Fruit fly (Drosophila melanogaster) whole organism, adult: Measurements from ENCODE around the gene CG9095.

Experiments
- CG11617 ChIP-seq: fragments of 200-800 bp; sonication (Bioruptor generic); optimal IDR thresholded peaks from 2 replicates; lab custom pipeline; 2017; ENCODE audit warnings: mild to moderate bottlenecking, missing biosample characterization, missing genetic modification reagents, missing genetic modification characterization
- CG12768 ChIP-seq: fragments of 200-800 bp; sonication (Bioruptor generic); optimal IDR thresholded peaks from 2 replicates; lab custom pipeline; 2017; ENCODE audit warnings: missing biosample characterization, missing genetic modification characterization, mild to moderate bottlenecking, moderate library complexity, missing genetic modification reagents
- CG14711 ChIP-seq: fragments of 200-800 bp; sonication (Bioruptor generic); optimal IDR thresholded peaks from 2 replicates; lab custom pipeline; 2018; ENCODE audit warnings: missing biosample characterization, mild to moderate bottlenecking, missing genetic modification characterization, moderate library complexity
- CG1620 ChIP-seq: fragments of 200-800 bp; sonication (Bioruptor generic); optimal IDR thresholded peaks from 2 replicates; lab custom pipeline; 2016; ENCODE audit warnings: missing biosample characterization, missing genetic modification characterization
- CG33017 ChIP-seq: fragments of 200-800 bp; sonication (Bioruptor generic); optimal IDR thresholded peaks from 2 replicates; lab custom pipeline; 2018; ENCODE audit warnings: missing biosample characterization, mild to moderate bottlenecking, missing genetic modification characterization, moderate library complexity
- CG5204 ChIP-seq: fragments of 200-800 bp; sonication (Bioruptor generic); optimal IDR thresholded peaks from 2 replicates; lab custom pipeline; 2016; ENCODE audit warnings: missing biosample characterization, missing genetic modification characterization
- CG7045 ChIP-seq: fragments of 200-800 bp; sonication (Bioruptor generic); optimal IDR thresholded peaks from 2 replicates; lab custom pipeline; 2017; ENCODE audit warnings: missing biosample characterization, mild to moderate bottlenecking, missing genetic modification characterization
- CG7101 ChIP-seq: fragments of 200-800 bp; sonication (Bioruptor generic); optimal IDR thresholded peaks from 2 replicates; lab custom pipeline; 2018; ENCODE audit warnings: missing biosample characterization, mild to moderate bottlenecking, missing genetic modification characterization, moderate library complexity
- Clk ChIP-seq: fragments of 200-800 bp; sonication (Bioruptor generic); optimal IDR thresholded peaks from 2 replicates; lab custom pipeline; 2017; ENCODE audit warnings: missing biosample characterization, missing genetic modification characterization
- Crg-1 ChIP-seq: fragments of 200-800 bp; sonication (Bioruptor generic); optimal IDR thresholded peaks from 2 replicates; lab custom pipeline; 2016; ENCODE audit warnings: missing biosample characterization, missing genetic modification characterization
- Hr96 ChIP-seq: fragments of 200-800 bp; sonication (Bioruptor generic); optimal IDR thresholded peaks from 2 replicates; lab custom pipeline; 2016; ENCODE audit warnings: missing biosample characterization, missing genetic modification characterization
- Mnt ChIP-seq: fragments of 200-800 bp; sonication (Bioruptor generic); optimal IDR thresholded peaks from 2 replicates; lab custom pipeline; 2016; ENCODE audit warnings: missing biosample characterization, mild to moderate bottlenecking, missing genetic modification characterization
- bab1 ChIP-seq: fragments of 200-800 bp; sonication (Bioruptor generic); optimal IDR thresholded peaks from 3 replicates; lab custom pipeline; 2019; ENCODE audit warnings: missing biosample characterization, mild to moderate bottlenecking, missing genetic modification characterization, moderate library complexity
- cic ChIP-seq: fragments of 200-800 bp; sonication (Bioruptor generic); optimal IDR thresholded peaks from 2 replicates; lab custom pipeline; 2017; ENCODE audit warnings: missing biosample characterization, mild to moderate bottlenecking, missing genetic modification characterization, moderate library complexity
- cnc ChIP-seq, 2 experiments: fragments of >200 bp; optimal IDR thresholded peaks; 2 replicates each; lab custom pipeline; 2017
- kay ChIP-seq: fragments of 200-800 bp; sonication (Bioruptor generic); peaks from one replicate; lab custom pipeline; 2016; ENCODE audit warnings: missing biosample characterization, missing genetic modification characterization, borderline replicate concordance
- ovo ChIP-seq: fragments of 200-800 bp; sonication (Bioruptor generic); optimal IDR thresholded peaks from 2 replicates; lab custom pipeline; 2016; ENCODE audit warnings: missing biosample characterization, missing genetic modification characterization
- pad ChIP-seq: fragments of 200-800 bp; sonication (Bioruptor generic); optimal IDR thresholded peaks from 3 replicates; lab custom pipeline; 2017; ENCODE audit warnings: missing biosample characterization, missing genetic modification characterization, mild to moderate bottlenecking, moderate library complexity, missing genetic modification reagents
- tj ChIP-seq: fragments of 200-800 bp; sonication (Bioruptor generic); optimal IDR thresholded peaks from 3 replicates; lab custom pipeline; 2017; ENCODE audit warnings: missing biosample characterization, mild to moderate bottlenecking, missing genetic modification characterization, moderate library complexity
- toe ChIP-seq: fragments of 200-800 bp; sonication (Bioruptor generic); optimal IDR thresholded peaks from 2 replicates; lab custom pipeline; 2016; ENCODE audit warnings: missing biosample characterization, missing genetic modification characterization

Gene CG9095

DNA sequence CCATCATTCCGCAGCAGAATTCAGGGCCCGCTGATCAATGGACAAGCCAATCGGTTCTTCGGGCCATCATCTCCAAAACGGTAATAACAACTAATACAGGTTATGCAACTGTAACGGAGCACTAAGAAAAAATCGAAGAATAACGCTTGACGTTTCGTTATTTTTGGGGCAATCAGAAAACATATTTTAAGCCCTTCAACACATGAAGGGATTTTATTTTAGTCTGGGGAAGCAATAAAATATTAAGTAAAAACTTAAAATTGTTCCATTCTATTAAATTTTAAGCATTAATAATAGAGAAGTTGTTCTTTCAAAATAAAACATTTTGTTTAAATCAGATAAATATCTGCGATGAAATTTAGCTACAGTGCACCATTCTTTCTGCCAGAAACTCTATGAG lies 370 bp upstream of the CG9095 start:
- TF ChIP-seq pad (no peak), toe (no peak), CG1620 (GFP tag; lab: Kevin White, UChicago) (no peak), CG12768 (GFP tag; lab: Kevin White, UChicago) (no peak)

dm6 chrX:15162068-15162467 lies 957 bp downstream of the CG9095 start:
- no peak for TF ChIP-seq CG7045 (GFP tag; lab: Kevin White, UChicago)

- no peak for TF ChIP-seq Hr96 (GFP tag; lab: Kevin White, UChicago)
- no peak for TF ChIP-seq bab1 (GFP tag; lab: Kevin White, UChicago)
- TF ChIP-seq CG33017: no peak
- no peak for TF ChIP-seq CG1620 (GFP tag; lab: Kevin White, UChicago)
- no peak for TF ChIP-seq cic
- TF ChIP-seq cnc (optimal IDR thresholded peaks at IDR 0.05; lab: Kevin White, UChicago): no peak
- TF ChIP-seq CG7101: no peak
- TF ChIP-seq CG12768 (GFP tag; lab: Kevin White, UChicago): no peak
- TF ChIP-seq Clk: no peak
- no peak for TF ChIP-seq kay (GFP tag; lab: Kevin White, UChicago)
- TF ChIP-seq ovo (GFP tag; lab: Kevin White, UChicago): no peak
- TF ChIP-seq toe: no peak
- no peak for TF ChIP-seq tj
- no peak for TF ChIP-seq CG11617 (GFP tag; lab: Kevin White, UChicago)
- TF ChIP-seq CG14711: no peak
- TF ChIP-seq Crg-1: no peak
These were observed 5.8 kb downstream of the CG9095 start for dm6 chrX:15157230-15157629.

DNA sequence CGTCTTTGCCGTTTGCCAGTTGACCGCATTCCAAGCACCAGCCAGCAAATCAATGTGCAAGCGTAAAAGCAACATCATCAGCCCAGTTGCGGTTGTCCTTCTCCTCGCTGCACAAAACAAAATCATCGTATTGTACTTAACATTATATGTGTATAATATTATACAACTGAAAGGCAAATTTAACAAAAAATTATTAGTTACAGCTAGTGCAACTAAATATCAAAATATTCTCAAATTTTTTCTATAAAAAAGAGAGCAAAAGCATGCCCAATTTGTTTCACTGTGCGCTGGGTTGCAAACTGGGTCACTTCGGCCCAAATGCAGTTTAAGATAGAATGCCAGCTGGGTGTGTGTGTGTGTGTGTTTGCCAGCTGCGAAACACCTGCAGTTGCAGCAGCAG lies 6.7 kb downstream of the CG9095 start:
- TF ChIP-seq CG14711 (no peak), tj (no peak), Clk (no peak), toe (no peak), cnc (optimal IDR thresholded peaks at IDR 0.05; lab: Kevin White, UChicago) (no peak), CG33017 (no peak), cic (no peak), pad (no peak), ovo (GFP tag; lab: Kevin White, UChicago) (no peak), Crg-1 (no peak), CG11617 (GFP tag; lab: Kevin White, UChicago) (no peak), CG7045 (GFP tag; lab: Kevin White, UChicago) (no peak), bab1 (GFP tag; lab: Kevin White, UChicago) (no peak), CG12768 (GFP tag; lab: Kevin White, UChicago) (no peak), kay (GFP tag; lab: Kevin White, UChicago) (no peak), Hr96 (GFP tag; lab: Kevin White, UChicago) (no peak), Mnt (GFP tag; lab: Kevin White, UChicago) (no peak), CG7101 (no peak)

dm6 chrX:15152058-15152457 lies 11.0 kb downstream of the CG9095 start:
- TF ChIP-seq toe (no peak), CG5204 (GFP tag; lab: Kevin White, UChicago) (no peak), CG14711 (no peak), CG12768 (GFP tag; lab: Kevin White, UChicago) (no peak), ovo (GFP tag; lab: Kevin White, UChicago) (no peak), Mnt (GFP tag; lab: Kevin White, UChicago) (no peak), CG1620 (GFP tag; lab: Kevin White, UChicago) (no peak), cnc (optimal IDR thresholded peaks at IDR 0.05; lab: Kevin White, UChicago) (no peak), pad (no peak), cic (no peak), CG11617 (GFP tag; lab: Kevin White, UChicago) (no peak), Hr96 (GFP tag; lab: Kevin White, UChicago) (no peak), tj (no peak), bab1 (GFP tag; lab: Kevin White, UChicago) (no peak), CG33017 (no peak), Crg-1 (no peak)

- TF ChIP-seq cic (no peak), CG33017 (no peak), CG14711 (no peak), CG1620 (GFP tag; lab: Kevin White, UChicago) (no peak), CG7045 (GFP tag; lab: Kevin White, UChicago) (no peak), toe (no peak), CG7101 (no peak), Crg-1 (no peak), Hr96 (GFP tag; lab: Kevin White, UChicago) (no peak), cnc (optimal IDR thresholded peaks at IDR 0.05; lab: Kevin White, UChicago) (no peak), Clk (no peak)
These were observed 12.8 kb downstream of the CG9095 start for dm6 chrX:15150261-15150660.

dm6 chrX:15147069-15147468 lies 16.0 kb downstream of the CG9095 start:
- no peak for TF ChIP-seq CG14711
- TF ChIP-seq ovo (GFP tag; lab: Kevin White, UChicago): no peak
- no peak for TF ChIP-seq Crg-1
- no peak for TF ChIP-seq CG7101
- TF ChIP-seq tj: no peak
- no peak for TF ChIP-seq CG7045 (GFP tag; lab: Kevin White, UChicago)
- no peak for TF ChIP-seq cnc (optimal IDR thresholded peaks at IDR 0.05; lab: Kevin White, UChicago)
- TF ChIP-seq CG33017: no peak
- no peak for TF ChIP-seq pad
- no peak for TF ChIP-seq Hr96 (GFP tag; lab: Kevin White, UChicago)
- TF ChIP-seq CG12768 (GFP tag; lab: Kevin White, UChicago): no peak
- no peak for TF ChIP-seq cic
- no peak for TF ChIP-seq bab1 (GFP tag; lab: Kevin White, UChicago)
- no peak for TF ChIP-seq Clk
